Fruit fly (Drosophila melanogaster): Measurements from ENCODE around the gene RpL10Aa.

DNA sequence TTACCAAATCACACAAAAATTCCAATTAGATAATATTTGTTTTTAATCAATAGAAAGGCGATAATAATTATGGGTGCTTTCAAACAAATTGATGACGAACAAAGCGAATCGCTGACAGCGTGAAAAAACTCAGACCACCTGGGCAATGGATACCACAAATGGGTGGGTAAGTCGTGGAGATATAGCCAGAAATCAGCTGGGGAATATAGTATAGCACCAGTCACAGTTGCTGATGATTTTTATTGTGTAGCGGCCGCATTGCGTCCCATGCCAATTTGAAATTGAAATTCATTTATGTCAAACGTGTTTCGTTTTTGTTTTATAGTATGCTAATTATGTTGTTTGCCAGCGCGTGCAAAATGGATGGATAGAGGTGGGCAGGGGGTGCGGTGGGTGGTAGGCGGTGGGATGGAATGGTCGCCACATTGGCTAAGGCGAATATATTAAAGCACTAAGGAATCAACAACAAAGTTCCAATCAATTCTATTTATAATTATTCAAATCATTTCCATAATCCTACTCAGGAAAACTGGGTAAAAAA is 46.6 kb downstream of the RpL10Aa start:
- TF ChIP-seq psq (optimal IDR thresholded peaks at IDR 0.05) (no peak), CG8478 (optimal IDR thresholded peaks at IDR 0.05) (no peak), Dll (optimal IDR thresholded peaks at IDR 0.05) (no peak), EcR (GFP tag; optimal IDR thresholded peaks at IDR 0.05) (no peak)

All from whole organism.